Worm (Caenorhabditis elegans) whole organism, late embryonic: ENCODE measurements around the gene C08D8.7.

Experiments
- C08G9.2 ChIP-seq: sonication (generic microtip); optimal IDR thresholded peaks from 2 replicates; lab custom pipeline; 2016; ENCODE audit warnings: mild to moderate bottlenecking, missing genetic modification characterization, moderate library complexity, missing compliant biosample characterization
- C38D4.7 ChIP-seq: fragments of 200-800 bp; sonication (Bioruptor generic); optimal IDR thresholded peaks from 2 replicates; lab custom pipeline; 2018; ENCODE audit warnings: mild to moderate bottlenecking, missing genetic modification characterization, moderate library complexity, missing compliant biosample characterization
- F13H6.1 ChIP-seq: sonication (generic microtip); optimal IDR thresholded peaks from 2 replicates; lab custom pipeline; 2016; ENCODE audit warnings: missing genetic modification characterization, missing compliant biosample characterization
- ahr-1 ChIP-seq: sonication (generic microtip); optimal IDR thresholded peaks from 2 replicates; lab custom pipeline; 2016; ENCODE audit warnings: missing genetic modification characterization, missing compliant biosample characterization
- ceh-18 ChIP-seq: sonication (generic microtip); optimal IDR thresholded peaks from 2 replicates; lab custom pipeline; 2016; ENCODE audit warnings: missing genetic modification characterization, missing compliant biosample characterization
- ceh-19 ChIP-seq: fragments of 200-800 bp; sonication (Bioruptor generic); optimal IDR thresholded peaks from 2 replicates; lab custom pipeline; 2018; ENCODE audit warnings: mild to moderate bottlenecking, missing genetic modification characterization, missing compliant biosample characterization
- ceh-2 ChIP-seq: sonication (generic microtip); optimal IDR thresholded peaks from 2 replicates; lab custom pipeline; 2016; ENCODE audit warnings: missing genotype, missing genetic modification characterization, missing compliant biosample characterization
- ceh-22 ChIP-seq: sonication (generic microtip); optimal IDR thresholded peaks from 2 replicates; lab custom pipeline; 2017; ENCODE audit warnings: missing biosample characterization, missing genetic modification characterization
- ceh-24 ChIP-seq: sonication (generic microtip); optimal IDR thresholded peaks from 2 replicates; lab custom pipeline; 2016; ENCODE audit warnings: mild to moderate bottlenecking, missing genetic modification characterization, missing compliant biosample characterization
- ceh-30 ChIP-seq: fragments of 150-350 bp; optimal IDR thresholded peaks from 2 replicates; lab custom pipeline; 2014; ENCODE audit warnings: missing biosample characterization, missing genetic modification characterization
- ceh-34 ChIP-seq: sonication (generic microtip); optimal IDR thresholded peaks from 2 replicates; lab custom pipeline; 2016; ENCODE audit warnings: mild to moderate bottlenecking, missing genetic modification characterization, missing compliant biosample characterization
- ceh-45 ChIP-seq: fragments of 200-800 bp; sonication (Bioruptor generic); IDR thresholded peaks from 2 replicates; pipeline ENCODE4 v1.3.6; 2022; ENCODE audit warnings: missing genetic modification reagents, missing genetic modification characterization, missing compliant biosample characterization
- ceh-6 ChIP-seq: fragments of 200-800 bp; sonication (Bioruptor generic); optimal IDR thresholded peaks from 2 replicates; lab custom pipeline; 2018; ENCODE audit warnings: mild to moderate bottlenecking, missing genetic modification characterization, missing compliant biosample characterization
- ceh-9 ChIP-seq: sonication (generic microtip); optimal IDR thresholded peaks from 2 replicates; lab custom pipeline; 2016; ENCODE audit warnings: mild to moderate bottlenecking, missing genetic modification characterization, inconsistent platforms, missing compliant biosample characterization
- dve-1 ChIP-seq: sonication (generic microtip); optimal IDR thresholded peaks from 2 replicates; lab custom pipeline; 2017; ENCODE audit warnings: antibody characterized with exemption, mild to moderate bottlenecking, missing genetic modification characterization, missing compliant biosample characterization
- elt-2 ChIP-seq: sonication (generic microtip); optimal IDR thresholded peaks from 2 replicates; lab custom pipeline; 2016; ENCODE audit warnings: missing genetic modification reagents, missing genetic modification characterization, missing compliant biosample characterization
- ets-4 ChIP-seq: sonication (generic microtip); optimal IDR thresholded peaks from 2 replicates; lab custom pipeline; 2016; ENCODE audit warnings: missing genetic modification characterization, missing compliant biosample characterization
- eyg-1 ChIP-seq: sonication (generic microtip); optimal IDR thresholded peaks from 2 replicates; lab custom pipeline; 2016; ENCODE audit warnings: missing genotype, missing genetic modification characterization, missing compliant biosample characterization
- fax-1 ChIP-seq: sonication (generic microtip); optimal IDR thresholded peaks from 2 replicates; lab custom pipeline; 2016; ENCODE audit warnings: missing genotype, missing genetic modification characterization, missing compliant biosample characterization
- fkh-10 ChIP-seq: fragments of 150-350 bp; optimal IDR thresholded peaks from 2 replicates; lab custom pipeline; 2014; ENCODE audit warnings: missing biosample characterization, missing genetic modification reagents, missing genetic modification characterization
- gmeb-2 ChIP-seq: sonication (generic microtip); optimal IDR thresholded peaks from 2 replicates; lab custom pipeline; 2016; ENCODE audit warnings: missing genetic modification characterization, inconsistent platforms, missing compliant biosample characterization
- hlh-15 ChIP-seq: sonication (generic microtip); optimal IDR thresholded peaks from 2 replicates; lab custom pipeline; 2016; ENCODE audit warnings: missing genetic modification characterization, missing compliant biosample characterization
- hlh-30 ChIP-seq: sonication (generic microtip); optimal IDR thresholded peaks from 2 replicates; lab custom pipeline; 2017; ENCODE audit warnings: antibody characterized with exemption, missing genetic modification characterization, missing compliant biosample characterization; ENCODE audit not compliant: insufficient read depth
- lim-6 ChIP-seq: sonication (generic microtip); optimal IDR thresholded peaks from 2 replicates; lab custom pipeline; 2016; ENCODE audit warnings: missing genetic modification characterization, missing compliant biosample characterization
- madf-2 ChIP-seq: sonication (generic microtip); optimal IDR thresholded peaks from 2 replicates; lab custom pipeline; 2017; ENCODE audit warnings: missing genetic modification characterization, missing compliant biosample characterization
- mec-3 ChIP-seq: sonication (generic microtip); optimal IDR thresholded peaks from 2 replicates; lab custom pipeline; 2016; ENCODE audit warnings: borderline replicate concordance, missing genetic modification characterization, missing compliant biosample characterization
- nfya-1 ChIP-seq: sonication (generic microtip); optimal IDR thresholded peaks from 2 replicates; lab custom pipeline; 2017; ENCODE audit warnings: missing genetic modification characterization, mild to moderate bottlenecking, missing compliant biosample characterization, antibody characterized with exemption, moderate library complexity
- nhr-232 ChIP-seq: sonication (generic microtip); optimal IDR thresholded peaks from 2 replicates; lab custom pipeline; 2016; ENCODE audit warnings: missing genetic modification characterization, missing compliant biosample characterization
- npax-4 ChIP-seq: sonication (generic microtip); optimal IDR thresholded peaks from 2 replicates; lab custom pipeline; 2016; ENCODE audit warnings: missing genetic modification characterization, missing compliant biosample characterization
- pag-3 ChIP-seq: sonication (generic microtip); optimal IDR thresholded peaks from 2 replicates; lab custom pipeline; 2016; ENCODE audit warnings: missing compliant biosample characterization, missing genetic modification characterization, borderline replicate concordance
- pat-9 ChIP-seq: fragments of 200-800 bp; sonication (Bioruptor generic); optimal IDR thresholded peaks from 2 replicates; lab custom pipeline; 2018; ENCODE audit warnings: mild to moderate bottlenecking, missing genetic modification characterization, moderate library complexity, missing compliant biosample characterization
- pha-2 ChIP-seq: sonication (generic microtip); optimal IDR thresholded peaks from 2 replicates; lab custom pipeline; 2017; ENCODE audit warnings: mild to moderate bottlenecking, missing genetic modification characterization, missing compliant biosample characterization
- pros-1 ChIP-seq: fragments of 150-350 bp; optimal IDR thresholded peaks from 2 replicates; lab custom pipeline; 2014; ENCODE audit warnings: missing biosample characterization, missing genetic modification reagents, missing genetic modification characterization
- ref-2 ChIP-seq: sonication (generic microtip); optimal IDR thresholded peaks from 2 replicates; lab custom pipeline; 2016; ENCODE audit warnings: missing genetic modification characterization, missing compliant biosample characterization
- rnt-1 ChIP-seq: sonication (generic microtip); optimal IDR thresholded peaks from 2 replicates; lab custom pipeline; 2016; ENCODE audit warnings: missing genetic modification characterization, missing compliant biosample characterization
- sox-4 ChIP-seq: sonication (generic microtip); optimal IDR thresholded peaks from 2 replicates; lab custom pipeline; 2017; ENCODE audit warnings: mild to moderate bottlenecking, missing genetic modification characterization, inconsistent platforms, missing compliant biosample characterization
- tbx-2 ChIP-seq: sonication (generic microtip); optimal IDR thresholded peaks from 2 replicates; lab custom pipeline; 2016; ENCODE audit warnings: missing genetic modification characterization, missing compliant biosample characterization
- tbx-7 ChIP-seq: sonication (generic microtip); optimal IDR thresholded peaks from 2 replicates; lab custom pipeline; 2016; ENCODE audit warnings: missing genotype, missing genetic modification characterization, missing compliant biosample characterization
- unc-86 ChIP-seq: sonication (generic microtip); optimal IDR thresholded peaks from 2 replicates; lab custom pipeline; 2016; ENCODE audit warnings: missing genetic modification characterization, missing compliant biosample characterization
- zip-5 ChIP-seq: sonication (generic microtip); optimal IDR thresholded peaks from 2 replicates; lab custom pipeline; 2016; ENCODE audit warnings: missing genetic modification characterization, missing compliant biosample characterization
- ztf-16 ChIP-seq: sonication (generic microtip); optimal IDR thresholded peaks from 2 replicates; lab custom pipeline; 2017; ENCODE audit warnings: missing genetic modification characterization, missing compliant biosample characterization

C08D8.7 gene

DNA sequence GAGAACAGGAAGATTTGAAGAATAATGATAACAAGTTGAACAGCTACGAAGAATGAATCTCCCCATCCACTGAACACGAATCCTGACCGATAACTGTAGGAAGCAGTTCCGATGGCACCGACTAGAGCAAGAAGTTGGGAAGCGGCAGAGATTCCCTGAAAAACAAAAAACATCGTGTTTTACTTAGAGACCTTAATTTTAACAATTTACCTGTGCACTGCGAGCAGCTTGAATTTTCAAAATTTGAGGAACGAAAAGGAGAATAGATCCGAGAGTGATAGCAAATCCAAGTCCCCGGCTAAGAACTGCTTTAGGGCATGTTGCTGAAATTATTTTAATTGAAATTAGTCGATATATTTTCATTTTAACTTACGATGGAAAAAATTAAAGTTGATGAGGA lies 17.7 kb downstream of the C08D8.7 start:
- TF ChIP-seq nhr-232 (tag; lab: Kevin White, UChicago) = no peak
- no peak for TF ChIP-seq tbx-7 (tag; lab: Kevin White, UChicago)
- no peak for TF ChIP-seq npax-4
- TF ChIP-seq madf-2 = no peak
- no peak for TF ChIP-seq ceh-45 (GFP tag; lab: Robert Waterston, UW)
- no peak for TF ChIP-seq lim-6 (tag; lab: Kevin White, UChicago)
- no peak for TF ChIP-seq pat-9 (tag; lab: Kevin White, UChicago)
- no peak for TF ChIP-seq dve-1 (tag; lab: Kevin White, UChicago)
- no peak for TF ChIP-seq pag-3
- no peak for TF ChIP-seq mec-3 (tag; lab: Kevin White, UChicago)
- TF ChIP-seq ztf-16 (tag; lab: Kevin White, UChicago) = no peak
- no peak for TF ChIP-seq ceh-6 (GFP tag; lab: Kevin White, UChicago)
- no peak for TF ChIP-seq ceh-30 (tag; lab: Kevin White, UChicago)
- no peak for TF ChIP-seq ceh-9 (tag; lab: Kevin White, UChicago)
- TF ChIP-seq hlh-30 (tag; lab: Kevin White, UChicago) = no peak
- no peak for TF ChIP-seq unc-86 (tag; lab: Kevin White, UChicago)
- TF ChIP-seq ets-4 (tag; lab: Kevin White, UChicago) = no peak
- TF ChIP-seq ceh-22 = no peak
- TF ChIP-seq ref-2 = no peak

DNA sequence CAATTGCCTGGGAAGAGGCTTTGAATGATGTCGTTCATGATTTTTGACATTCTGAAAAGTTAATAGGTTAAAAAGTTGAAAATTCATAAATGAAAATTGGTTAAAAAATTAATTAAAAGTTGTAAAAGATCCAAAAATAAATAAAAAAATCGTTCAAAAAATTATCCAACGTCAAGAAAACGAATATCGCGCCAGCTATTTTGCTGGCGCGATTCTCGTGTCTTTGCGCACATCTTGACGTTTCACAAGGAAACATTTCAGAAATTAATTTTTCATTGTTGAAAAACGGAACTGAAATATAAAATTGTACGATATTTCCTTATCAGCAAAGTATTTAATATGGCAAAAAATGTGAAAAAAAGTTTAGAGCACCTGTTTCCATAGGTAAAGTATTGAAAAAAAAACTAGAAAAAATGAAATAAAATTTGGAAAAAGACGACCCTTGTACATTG lies 18.1 kb downstream of the C08D8.7 start, which contains the start of gene mpdu-1:
Gene mpdu-1, minus strand, starts transcription at position 51 of the 452 bp plus-strand sequence.
- TF ChIP-seq ceh-24 (tag; lab: Kevin White, UChicago) = no peak
- peak; percentile 36 for TF ChIP-seq elt-2 (tag; lab: Kevin White, UChicago)
- TF ChIP-seq ceh-6 (GFP tag; lab: Kevin White, UChicago) = no peak
- peak; percentile 27 for TF ChIP-seq nfya-1 (tag; lab: Kevin White, UChicago)
- no peak for TF ChIP-seq ceh-18 (tag; lab: Kevin White, UChicago)
- TF ChIP-seq pros-1 (tag; lab: Kevin White, UChicago) = no peak
- TF ChIP-seq eyg-1 (tag; lab: Kevin White, UChicago) = no peak

DNA sequence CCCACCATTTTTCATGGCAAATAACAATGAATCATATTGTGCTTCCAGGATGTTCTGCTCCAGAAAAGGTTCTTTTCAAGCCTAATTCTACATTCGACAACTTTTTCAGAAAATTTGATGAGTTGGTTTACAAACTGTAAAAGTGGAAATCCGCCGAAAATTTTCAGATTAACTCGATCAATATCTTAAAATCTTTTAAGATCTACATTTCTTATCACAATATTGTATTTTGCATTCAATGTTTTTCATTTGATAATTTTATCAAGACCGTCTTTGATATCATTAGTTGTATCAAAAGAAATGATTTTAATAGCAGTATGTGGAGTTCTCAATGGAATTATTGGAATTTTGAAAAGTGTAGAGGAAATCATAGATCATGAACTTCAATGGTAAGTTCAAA lies 18.8 kb downstream of the C08D8.7 start, which contains the start of gene F38E1.6:
Gene F38E1.6, plus strand, starts transcription at position 301 of the 400 bp plus-strand sequence.
- TF ChIP-seq tbx-7 (tag; lab: Kevin White, UChicago) (no peak), zip-5 (no peak), tbx-2 (tag; lab: Kevin White, UChicago) (no peak), C08G9.2 (tag; lab: Kevin White, UChicago) (no peak), hlh-15 (tag; lab: Kevin White, UChicago) (no peak), fax-1 (no peak), ceh-19 (GFP tag; lab: Kevin White, UChicago) (no peak), ceh-24 (tag; lab: Kevin White, UChicago) (no peak)

DNA sequence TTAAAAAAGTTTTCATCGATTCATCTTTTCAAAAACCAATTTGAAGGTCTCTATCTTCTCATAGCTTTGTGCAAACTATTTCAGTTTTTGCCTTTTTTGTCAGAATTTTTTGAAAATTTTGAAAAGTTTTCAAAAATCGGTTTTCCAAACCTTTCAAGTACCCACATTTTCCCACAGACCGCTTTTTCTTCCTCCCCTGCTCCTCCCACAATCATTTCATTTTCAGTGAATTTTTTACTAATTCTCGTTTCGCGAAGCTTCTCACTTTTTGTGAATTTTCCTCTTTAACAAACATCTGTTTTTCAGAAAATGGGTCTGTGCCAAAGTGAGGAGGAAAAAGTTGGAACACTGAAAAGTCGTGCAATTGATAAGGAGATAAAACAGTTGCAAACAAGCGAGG lies 29.7 kb downstream of the C08D8.7 start, which contains the start of gene gpa-2:
Gene gpa-2, plus strand, starts transcription at position 301 of the 400 bp plus-strand sequence.
- TF ChIP-seq gmeb-2 (tag; lab: Kevin White, UChicago) = no peak
- TF ChIP-seq pha-2 = no peak
- TF ChIP-seq unc-86 (tag; lab: Kevin White, UChicago) = no peak
- no peak for TF ChIP-seq zip-5
- no peak for TF ChIP-seq npax-4
- TF ChIP-seq tbx-7 (tag; lab: Kevin White, UChicago) = no peak
- no peak for TF ChIP-seq hlh-15 (tag; lab: Kevin White, UChicago)
- no peak for TF ChIP-seq madf-2

DNA sequence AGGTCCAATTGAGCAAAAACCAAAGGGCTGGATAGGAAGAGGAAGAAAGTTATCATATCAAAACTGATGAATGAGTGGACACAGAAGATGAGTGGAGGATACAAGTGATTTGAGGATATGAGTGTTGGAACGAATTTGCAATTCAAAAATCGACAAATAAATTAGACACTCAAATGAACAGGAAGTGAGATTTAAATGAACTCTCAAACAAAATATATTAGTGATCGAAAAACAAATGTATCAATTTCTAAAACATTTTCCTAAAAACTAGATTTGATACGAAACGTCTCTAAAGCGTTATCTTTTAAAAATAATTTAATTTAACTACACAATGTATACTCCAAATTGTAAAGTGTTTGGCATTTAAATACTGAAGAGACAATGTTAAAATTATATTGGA lies 34.4 kb downstream of the C08D8.7 start, which contains the start of gene F38E1.10:
Gene F38E1.10, minus strand, starts transcription at position 101 of the 400 bp plus-strand sequence.
- TF ChIP-seq ahr-1 (no peak), ztf-16 (tag; lab: Kevin White, UChicago) (no peak), rnt-1 (no peak), F13H6.1 (tag; lab: Kevin White, UChicago) (no peak), C38D4.7 (GFP tag; lab: Kevin White, UChicago) (no peak), pros-1 (tag; lab: Kevin White, UChicago) (no peak), ceh-9 (tag; lab: Kevin White, UChicago) (no peak), sox-4 (no peak), fkh-10 (no peak), ceh-34 (no peak), ets-4 (tag; lab: Kevin White, UChicago) (no peak), ceh-2 (tag; lab: Kevin White, UChicago) (no peak), hlh-15 (tag; lab: Kevin White, UChicago) (no peak), nfya-1 (tag; lab: Kevin White, UChicago) (no peak)
